Worm (Caenorhabditis elegans) whole organism, L4 larva: ENCODE results near the gene hlh-29.

Experiments
- D1046.2 ChIP-seq: fragments of 200-800 bp; sonication (Bioruptor generic); IDR thresholded peaks from 2 replicates; pipeline ENCODE4 v1.3.6; 2022; ENCODE audit warnings: missing genetic modification characterization, missing compliant biosample characterization
- F44E2.7 ChIP-seq: fragments of 200-800 bp; sonication (Bioruptor generic); IDR thresholded peaks from 2 replicates; pipeline ENCODE4 v2.1.2; 2022; ENCODE audit warnings: missing genetic modification characterization, missing compliant biosample characterization
- T20F7.1 ChIP-seq: fragments of 200-800 bp; sonication (Bioruptor generic); optimal IDR thresholded peaks from 2 replicates; lab custom pipeline; 2018; ENCODE audit warnings: mild to moderate bottlenecking, missing genetic modification characterization, missing compliant biosample characterization
- T26A8.4 ChIP-seq: fragments of 200-800 bp; sonication (Bioruptor generic); IDR thresholded peaks from 2 replicates; pipeline ENCODE4 v1.3.6; 2022; ENCODE audit warnings: missing genetic modification characterization, missing compliant biosample characterization
- Y48G9A.11 ChIP-seq: fragments of 200-800 bp; sonication (Bioruptor generic); IDR thresholded peaks from 2 replicates; pipeline ENCODE4 v1.3.6; 2022; ENCODE audit warnings: missing genetic modification reagents, missing genetic modification characterization, missing compliant biosample characterization
- aha-1 ChIP-seq: fragments of 150-350 bp; peaks from one replicate; lab custom pipeline; 2014; ENCODE audit warnings: missing biosample characterization, missing genetic modification characterization
- aly-2 ChIP-seq: sonication (generic microtip); optimal IDR thresholded peaks from 2 replicates; lab custom pipeline; 2018; ENCODE audit warnings: missing biosample characterization, missing genetic modification characterization
- attf-4 ChIP-seq: sonication (generic microtip); optimal IDR thresholded peaks from 3 replicates; lab custom pipeline; 2017; ENCODE audit warnings: missing biosample characterization, missing genetic modification characterization
- ceh-20 ChIP-seq: fragments of 200-800 bp; sonication (Bioruptor generic); IDR thresholded peaks from 2 replicates; pipeline ENCODE4 v1.3.6; 2022; ENCODE audit warnings: missing genetic modification reagents, missing genetic modification characterization, missing compliant biosample characterization
- ceh-28 ChIP-seq: fragments of 150-350 bp; optimal IDR thresholded peaks from 2 replicates; lab custom pipeline; 2014; ENCODE audit warnings: missing biosample characterization, missing genetic modification reagents, missing genetic modification characterization
- ceh-82 ChIP-seq: sonication (generic microtip); optimal IDR thresholded peaks from 2 replicates; lab custom pipeline; 2017; ENCODE audit warnings: missing biosample characterization, missing genetic modification characterization
- cey-2 ChIP-seq: sonication (generic microtip); optimal IDR thresholded peaks from 3 replicates; lab custom pipeline; 2017; ENCODE audit warnings: missing genetic modification characterization, mild to moderate bottlenecking, missing compliant biosample characterization, antibody characterized with exemption, borderline replicate concordance; ENCODE audit not compliant: insufficient read depth
- daf-19 ChIP-seq: fragments of 200-800 bp; sonication (Bioruptor generic); conservative IDR thresholded peaks from 2 replicates; pipeline ENCODE4 v1.3.6; 2022; ENCODE audit warnings: missing genetic modification characterization, missing compliant biosample characterization
- dmd-6 ChIP-seq: fragments of 200-800 bp; sonication (Bioruptor generic); IDR thresholded peaks from 2 replicates; pipeline ENCODE4 v1.3.6; 2022; ENCODE audit warnings: missing genetic modification reagents, missing genetic modification characterization, missing compliant biosample characterization
- dmd-8 ChIP-seq: fragments of 200-800 bp; sonication (Bioruptor generic); IDR thresholded peaks from 2 replicates; pipeline ENCODE4 v1.3.6; 2022; ENCODE audit warnings: missing genetic modification characterization, missing compliant biosample characterization
- dpl-1 ChIP-seq: fragments of 150-350 bp; optimal IDR thresholded peaks from 2 replicates; lab custom pipeline; 2014; ENCODE audit warnings: missing biosample characterization, missing genetic modification reagents, missing genetic modification characterization
- fkh-10 ChIP-seq: fragments of 150-350 bp; optimal IDR thresholded peaks from 2 replicates; lab custom pipeline; 2014; ENCODE audit warnings: missing biosample characterization, missing genetic modification reagents, missing genetic modification characterization
- gei-8 ChIP-seq: fragments of 200-800 bp; sonication (Bioruptor generic); optimal IDR thresholded peaks from 2 replicates; lab custom pipeline; 2018; ENCODE audit warnings: mild to moderate bottlenecking, missing genetic modification characterization, missing compliant biosample characterization
- hif-1 ChIP-seq, 2 experiments: sonication (generic microtip); optimal IDR thresholded peaks; 2 replicates each; lab custom pipeline; 2016 to 2017; ENCODE audit warnings: missing compliant biosample characterization in 2 of 2, missing genetic modification characterization in 2 of 2, missing genetic modification reagents in 2 of 2, missing genotype in 2 of 2, mild to moderate bottlenecking in 1 of 2
- hlh-11 ChIP-seq: fragments of 200-800 bp; sonication (Bioruptor generic); optimal IDR thresholded peaks from 2 replicates; lab custom pipeline; 2018; ENCODE audit warnings: mild to moderate bottlenecking, missing genetic modification characterization, missing compliant biosample characterization
- hlh-30 ChIP-seq: sonication (generic microtip); optimal IDR thresholded peaks from 2 replicates; lab custom pipeline; 2017; ENCODE audit warnings: antibody characterized with exemption, mild to moderate bottlenecking, missing genetic modification characterization, missing compliant biosample characterization; ENCODE audit not compliant: insufficient read depth
- lim-7 ChIP-seq: fragments of 200-800 bp; sonication (Bioruptor generic); IDR thresholded peaks from 2 replicates; pipeline ENCODE4 v1.3.6; 2022; ENCODE audit warnings: missing genetic modification characterization, missing compliant biosample characterization
- lin-15B ChIP-seq: fragments of 150-350 bp; sonication (generic microtip); optimal IDR thresholded peaks from 3 replicates; lab custom pipeline; 2014; ENCODE audit warnings: missing biosample characterization, missing genetic modification characterization
- lin-29 ChIP-seq: fragments of 200-800 bp; sonication (Bioruptor generic); IDR thresholded peaks from 2 replicates; pipeline ENCODE4 v1.3.6; 2022; ENCODE audit warnings: missing genetic modification reagents, missing genetic modification characterization, missing compliant biosample characterization
- lin-39 ChIP-seq: fragments of 150-350 bp; optimal IDR thresholded peaks from 2 replicates; lab custom pipeline; 2014; ENCODE audit warnings: missing biosample characterization, missing genetic modification reagents, missing genetic modification characterization
- madf-9 ChIP-seq: fragments of 200-800 bp; sonication (Bioruptor generic); conservative IDR thresholded peaks from 2 replicates; pipeline ENCODE4 v1.3.6; 2022; ENCODE audit warnings: missing genetic modification reagents, missing genetic modification characterization, missing compliant biosample characterization
- mdl-1 ChIP-seq, 2 experiments: fragments of 150-350 bp in 1 of 2; sonication (generic microtip) in 1 of 2; optimal IDR thresholded peaks; 2 replicates each; lab custom pipeline; 2014 to 2017; ENCODE audit warnings: missing biosample characterization in 2 of 2, missing genetic modification characterization in 2 of 2
- mdt-29 ChIP-seq: fragments of 200-800 bp; sonication (Bioruptor generic); IDR thresholded peaks from 2 replicates; pipeline ENCODE4 v1.3.6; 2022; ENCODE audit warnings: missing genetic modification reagents, missing genetic modification characterization, missing compliant biosample characterization
- mep-1 ChIP-seq: fragments of 150-350 bp; sonication (generic microtip); optimal IDR thresholded peaks from 3 replicates; lab custom pipeline; 2014; ENCODE audit warnings: missing biosample characterization, missing genetic modification characterization
- mes-2 ChIP-seq: sonication (generic microtip); optimal IDR thresholded peaks from 2 replicates; lab custom pipeline; 2016; ENCODE audit warnings: missing genotype, mild to moderate bottlenecking, missing genetic modification characterization, missing compliant biosample characterization; ENCODE audit not compliant: poor library complexity, severe bottlenecking
- mxl-3 ChIP-seq: fragments of 200-800 bp; sonication (Bioruptor generic); optimal IDR thresholded peaks from 2 replicates; lab custom pipeline; 2018; ENCODE audit warnings: mild to moderate bottlenecking, missing genetic modification characterization, missing compliant biosample characterization
- nhr-102 ChIP-seq: sonication (generic microtip); optimal IDR thresholded peaks from 2 replicates; lab custom pipeline; 2016; ENCODE audit warnings: mild to moderate bottlenecking, missing genetic modification characterization, moderate library complexity, missing compliant biosample characterization
- nhr-111 ChIP-seq: fragments of 200-800 bp; sonication (Bioruptor generic); optimal IDR thresholded peaks from 2 replicates; lab custom pipeline; 2018; ENCODE audit warnings: mild to moderate bottlenecking, missing genetic modification characterization, missing compliant biosample characterization
- nhr-41 ChIP-seq: fragments of 200-800 bp; sonication (Bioruptor generic); IDR thresholded peaks from 2 replicates; pipeline ENCODE4 v1.3.6; 2022; ENCODE audit warnings: missing genetic modification reagents, missing genetic modification characterization, missing compliant biosample characterization
- nhr-6 ChIP-seq: fragments of 150-350 bp; optimal IDR thresholded peaks from 2 replicates; lab custom pipeline; 2014; ENCODE audit warnings: missing biosample characterization, missing genetic modification characterization
- nhr-77 ChIP-seq: fragments of 150-350 bp; optimal IDR thresholded peaks from 2 replicates; lab custom pipeline; 2014; ENCODE audit warnings: missing biosample characterization, missing genetic modification characterization
- php-3 ChIP-seq: fragments of 200-800 bp; sonication (Bioruptor generic); IDR thresholded peaks from 2 replicates; pipeline ENCODE4 v1.3.6; 2022; ENCODE audit warnings: missing genetic modification reagents, missing genetic modification characterization, missing compliant biosample characterization
- set-16 ChIP-seq: fragments of 200-800 bp; sonication (Bioruptor generic); IDR thresholded peaks from 2 replicates; pipeline ENCODE4 v1.3.6; 2022; ENCODE audit warnings: missing genetic modification reagents, missing genetic modification characterization, missing compliant biosample characterization
- skn-1 ChIP-seq: fragments of 150-350 bp; optimal IDR thresholded peaks from 2 replicates; lab custom pipeline; 2014; ENCODE audit warnings: missing biosample characterization, missing genetic modification characterization
- snpc-1.2 ChIP-seq: fragments of 200-800 bp; sonication (Bioruptor generic); IDR thresholded peaks from 2 replicates; pipeline ENCODE4 v1.3.6; 2022; ENCODE audit warnings: missing genetic modification reagents, missing genetic modification characterization, missing compliant biosample characterization
- snpc-4 ChIP-seq: fragments of 150-350 bp; optimal IDR thresholded peaks from 2 replicates; lab custom pipeline; 2014; ENCODE audit warnings: missing biosample characterization, missing genetic modification characterization
- spr-1 ChIP-seq: sonication (generic microtip); optimal IDR thresholded peaks from 2 replicates; lab custom pipeline; 2016; ENCODE audit warnings: mild to moderate bottlenecking, missing genetic modification characterization, missing compliant biosample characterization
- spr-3 ChIP-seq: fragments of 200-800 bp; sonication (Bioruptor generic); optimal IDR thresholded peaks from 2 replicates; lab custom pipeline; 2018; ENCODE audit warnings: mild to moderate bottlenecking, missing genetic modification characterization, missing compliant biosample characterization
- unc-39 ChIP-seq: sonication (generic microtip); optimal IDR thresholded peaks from 2 replicates; lab custom pipeline; 2017; ENCODE audit warnings: missing biosample characterization, missing genetic modification characterization
- unc-62 ChIP-seq, 3 experiments: fragments of 150-350 bp in 1 of 3; sonication (generic microtip); optimal IDR thresholded peaks in 2 of 3; peaks in 1 of 3; 1 replicate in 1 of 3; 2 replicates in 2 of 3; lab custom pipeline; 2014 to 2017; ENCODE audit warnings: missing biosample characterization in 3 of 3, missing genetic modification characterization in 3 of 3, missing genetic modification reagents in 3 of 3, missing genotype in 1 of 3
- vab-7 ChIP-seq: fragments of 200-800 bp; sonication (Bioruptor generic); IDR thresholded peaks from 2 replicates; pipeline ENCODE4 v1.3.6; 2022; ENCODE audit warnings: missing genetic modification reagents, missing genetic modification characterization, missing compliant biosample characterization
- zfp-2 ChIP-seq: sonication (generic microtip); optimal IDR thresholded peaks from 2 replicates; lab custom pipeline; 2016; ENCODE audit warnings: mild to moderate bottlenecking, missing genetic modification characterization, missing compliant biosample characterization
- zip-2 ChIP-seq: fragments of 150-350 bp; optimal IDR thresholded peaks from 2 replicates; lab custom pipeline; 2014; ENCODE audit warnings: missing biosample characterization, missing genetic modification characterization

hlh-29 gene

DNA sequence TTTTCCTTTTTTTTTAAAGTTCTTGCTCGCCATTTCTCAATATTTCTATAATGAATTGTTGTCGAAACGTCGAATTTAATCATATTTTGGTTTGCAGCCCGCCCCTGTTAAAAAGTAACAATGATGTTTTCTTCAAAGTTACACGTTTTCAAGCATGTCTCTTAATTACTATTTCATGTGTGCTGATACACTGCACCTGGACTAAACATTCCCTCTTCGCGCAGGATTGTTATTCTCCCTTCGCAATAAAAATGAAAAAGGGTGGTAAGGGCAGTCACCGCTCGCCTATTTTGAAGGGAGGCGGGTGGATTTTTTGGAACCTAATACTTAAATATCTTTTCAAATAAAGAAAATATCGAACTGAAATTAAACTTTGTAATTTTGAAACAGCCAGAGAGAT, 2.9 kb downstream of the hlh-29 start (continued):
- no peak for TF ChIP-seq snpc-4 (tag; lab: Kevin White, UChicago)
- TF ChIP-seq mdt-29 (GFP tag; lab: Robert Waterston, UW), result no peak
- TF ChIP-seq nhr-77 (tag; lab: Kevin White, UChicago), result peak; percentile 74
- peak; percentile 64 for TF ChIP-seq php-3 (GFP tag; lab: Robert Waterston, UW)
- no peak for TF ChIP-seq hlh-30
- peak; percentile 40 for TF ChIP-seq T20F7.1 (GFP tag; lab: Kevin White, UChicago)
- no peak for TF ChIP-seq lin-39 (tag; lab: Kevin White, UChicago)
- TF ChIP-seq mxl-3 (GFP tag; lab: Kevin White, UChicago), result peak; percentile 20
- no peak for TF ChIP-seq unc-39 (tag; lab: Kevin White, UChicago)
- TF ChIP-seq dpl-1 (GFP tag; lab: Kevin White, UChicago), result no peak
- peak; percentile 8 for TF ChIP-seq zip-2 (tag; lab: Kevin White, UChicago)
- no peak for TF ChIP-seq lin-15B
- peak; percentile 66 for TF ChIP-seq dmd-6 (GFP tag; lab: Robert Waterston, UW)
- TF ChIP-seq mes-2 (tag; lab: Kevin White, UChicago), result peak; percentile 72
- TF ChIP-seq gei-8 (GFP tag; lab: Kevin White, UChicago), result no peak
- no peak for TF ChIP-seq zfp-2 (tag; lab: Kevin White, UChicago)
- TF ChIP-seq skn-1, result no peak
- TF ChIP-seq daf-19, result 0 out of 2 replicates have a peak, but pooled peaks have one; percentile 45

DNA sequence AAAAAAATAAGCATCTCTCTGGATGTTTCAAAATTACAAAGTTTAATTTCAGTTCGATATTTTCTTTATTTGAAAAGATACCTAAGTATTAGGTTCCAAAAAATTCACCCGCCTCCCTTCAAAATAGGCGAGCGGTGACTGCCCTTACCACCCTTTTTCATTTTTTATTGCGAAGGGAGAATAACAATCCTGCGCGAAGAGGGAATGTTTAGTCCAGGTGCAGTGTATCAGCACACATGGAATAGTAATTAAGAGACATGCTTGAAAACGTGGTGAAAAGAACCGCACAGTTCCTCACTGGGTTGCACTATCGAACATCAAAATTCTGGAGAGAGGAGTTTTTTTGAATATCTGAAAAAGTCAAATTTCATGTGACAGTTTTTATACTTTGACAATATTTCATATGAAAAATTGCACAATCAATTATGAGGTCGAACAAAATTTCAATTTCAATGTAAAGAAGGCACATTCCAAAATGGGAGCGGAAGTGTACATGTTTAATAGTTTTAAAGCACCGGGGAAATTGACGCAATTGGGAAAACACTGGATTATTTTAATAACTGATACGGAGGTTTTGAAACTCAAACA, 4.0 kb downstream of the hlh-29 start:
- TF ChIP-seq hif-1 (tag; optimal IDR thresholded peaks at IDR 0.05; lab: Kevin White, UChicago) (peak in 1 of 2 experiments; percentile 30), lin-29 (GFP tag; lab: Robert Waterston, UW) (peak; percentile 90), spr-3 (peak; percentile 81), Y48G9A.11 (GFP tag; lab: Robert Waterston, UW) (no peak), php-3 (GFP tag; lab: Robert Waterston, UW) (peak; percentile 93), nhr-41 (GFP tag; lab: Robert Waterston, UW) (peak; percentile 80), ceh-82 (no peak), dpl-1 (GFP tag; lab: Kevin White, UChicago) (peak; percentile 9), ceh-20 (GFP tag; lab: Robert Waterston, UW) (peak; percentile 93), T26A8.4 (GFP tag; lab: Robert Waterston, UW) (peak; percentile 98), nhr-6 (tag; lab: Kevin White, UChicago) (peak; percentile 23), mep-1 (peak; percentile 91), nhr-111 (GFP tag; lab: Kevin White, UChicago) (no peak), nhr-102 (tag; lab: Kevin White, UChicago) (peak; percentile 97), aly-2 (tag; lab: Kevin White, UChicago) (no peak), ceh-28 (no peak), lim-7 (no peak; the same call in 1 of the 2 replicates), mdl-1 (tag; optimal IDR thresholded peaks at IDR 0.05; lab: Kevin White, UChicago) (peak; percentile 21 to 68), set-16 (GFP tag; lab: Robert Waterston, UW) (no peak), madf-9 (GFP tag; lab: Robert Waterston, UW) (peak; percentile 94), cey-2 (no peak), daf-19 (peak; percentile 84), zfp-2 (tag; lab: Kevin White, UChicago) (peak; percentile 51), unc-62 (GFP tag; optimal IDR thresholded peaks at IDR 0.05 in 1 of 2; lab: Kevin White, UChicago) (no peak), unc-62 (tag; optimal IDR thresholded peaks at IDR 0.05; lab: Kevin White, UChicago) (no peak), F44E2.7 (GFP tag; lab: Robert Waterston, UW) (no peak), nhr-77 (tag; lab: Kevin White, UChicago) (peak; percentile 91), aha-1 (tag; lab: Kevin White, UChicago) (peak; percentile 16), snpc-1.2 (GFP tag; lab: Robert Waterston, UW) (no peak), vab-7 (GFP tag; lab: Robert Waterston, UW) (peak; percentile 91), attf-4 (no peak), mes-2 (tag; lab: Kevin White, UChicago) (peak; percentile 93), dmd-8 (GFP tag; lab: Robert Waterston, UW) (no peak), spr-1 (tag; lab: Kevin White, UChicago) (peak; percentile 92), D1046.2 (GFP tag; lab: Robert Waterston, UW) (peak; percentile 91), fkh-10 (GFP tag; lab: Kevin White, UChicago) (peak; percentile 52), hlh-11 (tag; lab: Kevin White, UChicago) (peak; percentile 87), snpc-4 (tag; lab: Kevin White, UChicago) (no peak)
